Fruit fly (Drosophila melanogaster) whole organism, embryonic: ENCODE measurements around the gene CG1943.

Source experiments
- Atf3 ChIP-seq: fragments of 200-800 bp; sonication (Bioruptor generic); optimal IDR thresholded peaks from 3 replicates; lab custom pipeline; 2016; ENCODE audit warnings: missing biosample characterization, missing genetic modification characterization
- BEAF-32 ChIP-seq: fragments of 200-800 bp; sonication (Bioruptor generic); optimal IDR thresholded peaks from 3 replicates; lab custom pipeline; 2017; ENCODE audit warnings: missing biosample characterization, missing genetic modification characterization, mild to moderate bottlenecking, moderate library complexity, missing genetic modification reagents
- CG1024 ChIP-seq: fragments of 200-800 bp; sonication (Bioruptor generic); IDR thresholded peaks from 2 replicates; pipeline ENCODE4 v1.3.6; 2022; ENCODE audit warnings: missing biosample characterization, missing genetic modification characterization
- CG11696 ChIP-seq: fragments of 200-800 bp; sonication (Bioruptor generic); IDR thresholded peaks from 2 replicates; pipeline ENCODE4 v1.3.6; 2022; ENCODE audit warnings: missing biosample characterization, missing genetic modification characterization
- CG12071 ChIP-seq: fragments of 200-800 bp; sonication (Bioruptor generic); optimal IDR thresholded peaks from 3 replicates; lab custom pipeline; 2018; ENCODE audit warnings: missing biosample characterization, mild to moderate bottlenecking, missing genetic modification characterization
- CG12769 ChIP-seq: fragments of 200-800 bp; sonication (Bioruptor generic); optimal IDR thresholded peaks from 2 replicates; lab custom pipeline; 2019; ENCODE audit warnings: missing biosample characterization, mild to moderate bottlenecking, missing genetic modification characterization, moderate library complexity
- CG15011 ChIP-seq: fragments of 200-800 bp; sonication (Bioruptor generic); optimal IDR thresholded peaks from 3 replicates; lab custom pipeline; 2018; ENCODE audit warnings: missing biosample characterization, mild to moderate bottlenecking, missing genetic modification characterization
- CG15073 ChIP-seq: fragments of 200-800 bp; sonication (Bioruptor generic); optimal IDR thresholded peaks from 2 replicates; lab custom pipeline; 2016; ENCODE audit warnings: missing biosample characterization, missing genetic modification characterization
- CG1529 ChIP-seq: fragments of 200-800 bp; sonication (Bioruptor generic); optimal IDR thresholded peaks from 3 replicates; lab custom pipeline; 2018; ENCODE audit warnings: missing biosample characterization, missing genetic modification characterization
- CG17359 ChIP-seq: fragments of 200-800 bp; sonication (Bioruptor generic); optimal IDR thresholded peaks from 3 replicates; lab custom pipeline; 2018; ENCODE audit warnings: missing biosample characterization, mild to moderate bottlenecking, missing genetic modification characterization, moderate library complexity
- CG2712 ChIP-seq: fragments of 200-800 bp; optimal IDR thresholded peaks from 3 replicates; lab custom pipeline; 2019; ENCODE audit warnings: missing biosample characterization, mild to moderate bottlenecking, missing genetic modification characterization, moderate library complexity
- CG32532 ChIP-seq: fragments of 200-800 bp; sonication (Bioruptor generic); IDR thresholded peaks from 2 replicates; pipeline ENCODE4 v1.3.6; 2022; ENCODE audit warnings: missing biosample characterization, missing genetic modification characterization
- CG3281 ChIP-seq: fragments of 200-800 bp; sonication (Bioruptor generic); optimal IDR thresholded peaks from 3 replicates; lab custom pipeline; 2017; ENCODE audit warnings: missing biosample characterization, mild to moderate bottlenecking, missing genetic modification characterization
- CG3995 ChIP-seq: fragments of 200-800 bp; sonication (Bioruptor generic); optimal IDR thresholded peaks from 3 replicates; lab custom pipeline; 2016; ENCODE audit warnings: missing biosample characterization, missing genetic modification characterization
- CG4424 ChIP-seq: fragments of 200-800 bp; sonication (Bioruptor generic); optimal IDR thresholded peaks from 3 replicates; lab custom pipeline; 2016; ENCODE audit warnings: missing biosample characterization, missing genetic modification characterization
- CG5180 ChIP-seq: fragments of 200-800 bp; sonication (Bioruptor generic); optimal IDR thresholded peaks from 3 replicates; lab custom pipeline; 2017; ENCODE audit warnings: missing biosample characterization, missing genetic modification characterization, mild to moderate bottlenecking, moderate library complexity, missing genetic modification reagents
- CG6765 ChIP-seq: fragments of 200-800 bp; sonication (Bioruptor generic); optimal IDR thresholded peaks from 3 replicates; lab custom pipeline; 2017; ENCODE audit warnings: missing biosample characterization, mild to moderate bottlenecking, missing genetic modification characterization
- CG7357 ChIP-seq: fragments of 200-800 bp; sonication (Bioruptor generic); IDR thresholded peaks from 3 replicates; pipeline ENCODE4 v1.3.6; 2022; ENCODE audit warnings: missing biosample characterization, missing genetic modification characterization
- CG7372 ChIP-seq: fragments of 200-800 bp; sonication (Bioruptor generic); IDR thresholded peaks from 2 replicates; pipeline ENCODE4 v1.3.6; 2022; ENCODE audit warnings: missing biosample characterization, missing genetic modification characterization
- CG9215 ChIP-seq: fragments of 200-800 bp; sonication (Bioruptor generic); IDR thresholded peaks from 2 replicates; pipeline ENCODE4 v1.3.6; 2022; ENCODE audit warnings: missing biosample characterization, missing genetic modification characterization
- Dek ChIP-seq: fragments of 200-800 bp; sonication (Bioruptor generic); optimal IDR thresholded peaks from 3 replicates; lab custom pipeline; 2019; ENCODE audit warnings: missing biosample characterization, mild to moderate bottlenecking, missing genetic modification characterization, moderate library complexity
- Dip2 ChIP-seq: fragments of 200-800 bp; sonication (Bioruptor generic); IDR thresholded peaks from 2 replicates; pipeline ENCODE4 v1.3.6; 2022; ENCODE audit warnings: missing biosample characterization, missing genetic modification characterization
- H15 ChIP-seq: fragments of 200-800 bp; sonication (Bioruptor generic); IDR thresholded peaks from 3 replicates; pipeline ENCODE4 v1.3.6; 2022; ENCODE audit warnings: missing biosample characterization, missing genetic modification characterization
- Lim3 ChIP-seq: fragments of 200-800 bp; sonication (Bioruptor generic); IDR thresholded peaks from 2 replicates; pipeline ENCODE4 v1.3.6; 2022; ENCODE audit warnings: missing biosample characterization, missing genetic modification characterization
- Lpt ChIP-seq: fragments of >200 bp; optimal IDR thresholded peaks from 2 replicates; lab custom pipeline; 2018; ENCODE audit warnings: missing biosample characterization, missing genetic modification characterization
- PHDP ChIP-seq: fragments of 200-800 bp; sonication (Bioruptor generic); optimal IDR thresholded peaks from 3 replicates; lab custom pipeline; 2018; ENCODE audit warnings: missing biosample characterization, mild to moderate bottlenecking, missing genetic modification characterization, moderate library complexity
- Scr ChIP-seq: fragments of 200-800 bp; sonication (Bioruptor generic); IDR thresholded peaks from 2 replicates; pipeline ENCODE4 v1.3.6; 2022; ENCODE audit warnings: missing biosample characterization, missing genetic modification characterization; ENCODE audit not compliant: partially characterized antibody
- Sin3A ChIP-seq: fragments of >200 bp; optimal IDR thresholded peaks from 2 replicates; lab custom pipeline; 2018
- Xrp1 ChIP-seq: fragments of 200-800 bp; sonication (Bioruptor generic); IDR thresholded peaks from 2 replicates; pipeline ENCODE4 v1.3.6; 2022; ENCODE audit warnings: missing biosample characterization, missing genetic modification characterization
- bbx ChIP-seq: fragments of 200-800 bp; sonication (Bioruptor generic); IDR thresholded peaks from 2 replicates; pipeline ENCODE4 v1.3.6; 2022; ENCODE audit warnings: missing biosample characterization, missing genetic modification characterization; ENCODE audit not compliant: partially characterized antibody
- bigmax ChIP-seq: fragments of 200-800 bp; sonication (Bioruptor generic); optimal IDR thresholded peaks from 2 replicates; lab custom pipeline; 2018; ENCODE audit warnings: missing biosample characterization, mild to moderate bottlenecking, missing genetic modification characterization
- cad ChIP-seq: fragments of >200 bp; optimal IDR thresholded peaks from 2 replicates; lab custom pipeline; 2017; ENCODE audit warnings: missing biosample characterization, missing genetic modification characterization
- caup ChIP-seq: fragments of 200-800 bp; sonication (Bioruptor generic); optimal IDR thresholded peaks from 3 replicates; lab custom pipeline; 2017; ENCODE audit warnings: missing biosample characterization, mild to moderate bottlenecking, missing genetic modification characterization, moderate library complexity; ENCODE audit not compliant: severe bottlenecking
- danr ChIP-seq: fragments of 200-800 bp; sonication (Bioruptor generic); IDR thresholded peaks from 2 replicates; pipeline ENCODE4 v1.3.6; 2022; ENCODE audit warnings: missing biosample characterization, missing genetic modification characterization
- dati ChIP-seq: fragments of 200-800 bp; sonication (Bioruptor generic); IDR thresholded peaks from 2 replicates; pipeline ENCODE4 v1.3.6; 2022; ENCODE audit warnings: missing biosample characterization, missing genetic modification characterization
- dysf ChIP-seq: fragments of 200-800 bp; sonication (Bioruptor generic); IDR thresholded peaks from 3 replicates; pipeline ENCODE4 v1.3.6; 2022; ENCODE audit warnings: missing biosample characterization, missing genetic modification characterization
- fru ChIP-seq: fragments of >200 bp; optimal IDR thresholded peaks from 2 replicates; lab custom pipeline; 2017
- gcm2 ChIP-seq: fragments of 200-800 bp; sonication (Bioruptor generic); optimal IDR thresholded peaks from 2 replicates; lab custom pipeline; 2016; ENCODE audit warnings: missing biosample characterization, missing genetic modification characterization
- ken ChIP-seq: fragments of 200-800 bp; sonication (Bioruptor generic); IDR thresholded peaks from 3 replicates; pipeline ENCODE4 v1.3.6; 2022; ENCODE audit warnings: missing biosample characterization, missing genetic modification characterization
- mirr ChIP-seq: fragments of 200-800 bp; sonication (Bioruptor generic); optimal IDR thresholded peaks from 3 replicates; lab custom pipeline; 2018; ENCODE audit warnings: missing biosample characterization, mild to moderate bottlenecking, missing genetic modification characterization
- mld ChIP-seq: fragments of 200-800 bp; sonication (Bioruptor generic); IDR thresholded peaks from 3 replicates; pipeline ENCODE4 v1.3.6; 2022; ENCODE audit warnings: missing biosample characterization, missing genetic modification characterization; ENCODE audit not compliant: partially characterized antibody
- oc ChIP-seq: fragments of 200-800 bp; sonication (Bioruptor generic); optimal IDR thresholded peaks from 2 replicates; lab custom pipeline; 2018; ENCODE audit warnings: missing biosample characterization, mild to moderate bottlenecking, missing genetic modification characterization, moderate library complexity
- p53 ChIP-seq: fragments of 200-800 bp; sonication (Bioruptor generic); optimal IDR thresholded peaks from 2 replicates; lab custom pipeline; 2016; ENCODE audit warnings: missing biosample characterization, missing genetic modification characterization
- phol ChIP-seq: fragments of 200-800 bp; sonication (Bioruptor generic); optimal IDR thresholded peaks from 3 replicates; lab custom pipeline; 2018; ENCODE audit warnings: missing biosample characterization, mild to moderate bottlenecking, missing genetic modification characterization, moderate library complexity
- pum ChIP-seq: fragments of 200-800 bp; sonication (Bioruptor generic); optimal IDR thresholded peaks from 2 replicates; lab custom pipeline; 2016; ENCODE audit warnings: missing biosample characterization, missing genetic modification characterization
- repo ChIP-seq: fragments of 200-800 bp; sonication (Bioruptor generic); optimal IDR thresholded peaks from 2 replicates; lab custom pipeline; 2016; ENCODE audit warnings: missing biosample characterization, missing genetic modification characterization
- scrt ChIP-seq: fragments of 200-800 bp; sonication (Bioruptor generic); optimal IDR thresholded peaks from 2 replicates; lab custom pipeline; 2018; ENCODE audit warnings: missing biosample characterization, mild to moderate bottlenecking, missing genetic modification characterization, moderate library complexity
- sna ChIP-seq: fragments of 200-800 bp; sonication (Bioruptor generic); IDR thresholded peaks from 2 replicates; pipeline ENCODE4 v1.3.6; 2022; ENCODE audit warnings: missing biosample characterization, missing genetic modification characterization; ENCODE audit not compliant: partially characterized antibody
- toy ChIP-seq: fragments of 200-800 bp; sonication (Bioruptor generic); IDR thresholded peaks from 2 replicates; pipeline ENCODE4 v1.3.6; 2022; ENCODE audit warnings: missing biosample characterization, missing genetic modification characterization
- z ChIP-seq: fragments of 200-800 bp; sonication (Bioruptor generic); IDR thresholded peaks from 3 replicates; pipeline ENCODE4 v1.3.6; 2022; ENCODE audit warnings: missing biosample characterization, missing genetic modification characterization
- zen ChIP-seq: fragments of 200-800 bp; sonication (Bioruptor generic); optimal IDR thresholded peaks from 3 replicates; lab custom pipeline; 2018; ENCODE audit warnings: missing biosample characterization, mild to moderate bottlenecking, missing genetic modification characterization, moderate library complexity
- zen2 ChIP-seq: fragments of 200-800 bp; sonication (Bioruptor generic); IDR thresholded peaks from 3 replicates; pipeline ENCODE4 v1.3.6; 2022; ENCODE audit warnings: missing biosample characterization, missing genetic modification characterization; ENCODE audit not compliant: partially characterized antibody

Gene CG1943

dm6 chr3R:7067092-7067491, 7.6 kb upstream of the CG1943 start, which contains the start of the genes CG1105 and CG1965 (continued):
- TF ChIP-seq dysf (peak; percentile 93), cad (GFP tag; lab: Kevin White, UChicago) (no peak), mld (GFP tag; lab: Robert Waterston, UW) (peak; percentile 88), H15 (GFP tag; lab: Robert Waterston, UW) (peak; percentile 94), Lim3 (GFP tag; lab: Robert Waterston, UW) (peak; percentile 40; the same call in 1 of the 2 replicates), Scr (GFP tag; lab: Robert Waterston, UW) (peak; percentile 99), CG5180 (no peak), bbx (GFP tag; lab: Robert Waterston, UW) (peak; percentile 94), danr (GFP tag; lab: Robert Waterston, UW) (peak; percentile 79; the same call in 1 of the 2 replicates), CG1529 (GFP tag; lab: Kevin White, UChicago) (peak; percentile 77), dati (peak; percentile 69), repo (GFP tag; lab: Kevin White, UChicago) (peak; percentile 80), PHDP (tag; lab: Kevin White, UChicago) (peak; percentile 91), sna (peak; percentile 100), CG7357 (GFP tag; lab: Robert Waterston, UW) (peak; percentile 83), CG9215 (GFP tag; lab: Robert Waterston, UW) (peak; percentile 94), caup (GFP tag; lab: Kevin White, UChicago) (peak; percentile 87), p53 (GFP tag; lab: Kevin White, UChicago) (peak; percentile 82), bigmax (no peak), Sin3A (lab: Kevin White, UChicago) (peak; percentile 98), CG15011 (peak; percentile 70), CG32532 (GFP tag; lab: Robert Waterston, UW) (peak; percentile 96), Xrp1 (GFP tag; lab: Robert Waterston, UW) (peak; percentile 94), CG15073 (peak; percentile 51), ken (peak; percentile 92), CG12071 (GFP tag; lab: Kevin White, UChicago) (no peak), CG6765 (GFP tag; lab: Kevin White, UChicago) (peak; percentile 75), pum (GFP tag; lab: Kevin White, UChicago) (peak; percentile 95), CG3281 (GFP tag; lab: Kevin White, UChicago) (peak; percentile 87), CG12769 (peak; percentile 91), Atf3 (GFP tag; lab: Kevin White, UChicago) (peak; percentile 88), CG7372 (GFP tag; lab: Robert Waterston, UW) (peak; percentile 94), CG11696 (GFP tag; lab: Robert Waterston, UW) (no peak), oc (tag; lab: Kevin White, UChicago) (no peak), phol (tag; lab: Kevin White, UChicago) (peak; percentile 95), CG17359 (peak; percentile 91), toy (GFP tag; lab: Robert Waterston, UW) (peak; percentile 74), CG3995 (peak; percentile 66), zen2 (GFP tag; lab: Robert Waterston, UW) (peak; percentile 93), BEAF-32 (GFP tag; lab: Kevin White, UChicago) (peak; percentile 100), zen (tag; lab: Kevin White, UChicago) (peak; percentile 93), gcm2 (peak; percentile 70), Dip2 (GFP tag; lab: Robert Waterston, UW) (peak; percentile 37; the same call in 1 of the 2 replicates), z (GFP tag; lab: Robert Waterston, UW) (0 out of 3 replicates have a peak, but pooled peaks have one; percentile 19), fru (lab: Kevin White, UChicago) (no peak), Lpt (no peak), mirr (GFP tag; lab: Kevin White, UChicago) (no peak), scrt (GFP tag; lab: Kevin White, UChicago) (peak; percentile 77), Dek (tag; lab: Kevin White, UChicago) (peak; percentile 87), CG1024 (GFP tag; lab: Robert Waterston, UW) (peak; percentile 73), CG2712 (peak; percentile 96), CG4424 (GFP tag; lab: Kevin White, UChicago) (peak; percentile 95)
